Fruit fly (Drosophila melanogaster) whole organism, embryonic: ENCODE data around the gene TbCMF46.
A peak's percentile ranks its signal among the peaks of the same experiment; 100 is the strongest.

ENCODE experiments used
- Atf3 ChIP-seq: fragments of 200-800 bp; sonication (Bioruptor generic); optimal IDR thresholded peaks from 3 replicates; lab custom pipeline; 2016; ENCODE audit warnings: missing biosample characterization, missing genetic modification characterization
- BEAF-32 ChIP-seq: fragments of 200-800 bp; sonication (Bioruptor generic); optimal IDR thresholded peaks from 3 replicates; lab custom pipeline; 2017; ENCODE audit warnings: missing biosample characterization, missing genetic modification characterization, mild to moderate bottlenecking, moderate library complexity, missing genetic modification reagents
- Bgb ChIP-seq: fragments of 200-800 bp; sonication (Bioruptor generic); IDR thresholded peaks from 2 replicates; pipeline ENCODE4 v1.3.6; 2022; ENCODE audit warnings: missing biosample characterization, missing genetic modification characterization; ENCODE audit not compliant: partially characterized antibody
- CG12391 ChIP-seq: fragments of 200-800 bp; sonication (Bioruptor generic); optimal IDR thresholded peaks from 3 replicates; lab custom pipeline; 2018; ENCODE audit warnings: missing biosample characterization, mild to moderate bottlenecking, missing genetic modification characterization, moderate library complexity
- CG12744 ChIP-seq: fragments of 200-800 bp; sonication (Bioruptor generic); optimal IDR thresholded peaks from 2 replicates; lab custom pipeline; 2016; ENCODE audit warnings: missing biosample characterization, missing genetic modification characterization
- CG13296 ChIP-seq: fragments of 200-800 bp; sonication (Bioruptor generic); optimal IDR thresholded peaks from 3 replicates; lab custom pipeline; 2018; ENCODE audit warnings: missing biosample characterization, mild to moderate bottlenecking, missing genetic modification characterization
- CG13894 ChIP-seq: fragments of 200-800 bp; sonication (Bioruptor generic); optimal IDR thresholded peaks from 3 replicates; lab custom pipeline; 2018; ENCODE audit warnings: missing biosample characterization, mild to moderate bottlenecking, missing genetic modification characterization, moderate library complexity
- CG15514 ChIP-seq: fragments of 200-800 bp; sonication (Bioruptor generic); optimal IDR thresholded peaks from 3 replicates; lab custom pipeline; 2017; ENCODE audit warnings: missing biosample characterization, missing genetic modification characterization, mild to moderate bottlenecking, moderate library complexity, missing genetic modification reagents
- CG17568 ChIP-seq: fragments of 200-800 bp; sonication (Bioruptor generic); optimal IDR thresholded peaks from 2 replicates; lab custom pipeline; 2018; ENCODE audit warnings: missing biosample characterization, mild to moderate bottlenecking, missing genetic modification characterization, moderate library complexity
- CG18619 ChIP-seq: fragments of 200-800 bp; sonication (Bioruptor generic); optimal IDR thresholded peaks from 3 replicates; lab custom pipeline; 2017; ENCODE audit warnings: missing biosample characterization, mild to moderate bottlenecking, missing genetic modification characterization
- CG2116 ChIP-seq: fragments of 200-800 bp; sonication (Bioruptor generic); optimal IDR thresholded peaks from 3 replicates; lab custom pipeline; 2018; ENCODE audit warnings: missing biosample characterization, mild to moderate bottlenecking, missing genetic modification characterization
- CG2712 ChIP-seq: fragments of 200-800 bp; optimal IDR thresholded peaks from 3 replicates; lab custom pipeline; 2019; ENCODE audit warnings: missing biosample characterization, mild to moderate bottlenecking, missing genetic modification characterization, moderate library complexity
- CG33213 ChIP-seq: fragments of 200-800 bp; sonication (Bioruptor generic); optimal IDR thresholded peaks from 3 replicates; lab custom pipeline; 2016; ENCODE audit warnings: missing biosample characterization, missing genetic modification characterization
- CG9797 ChIP-seq: fragments of 200-800 bp; sonication (Bioruptor generic); optimal IDR thresholded peaks from 3 replicates; lab custom pipeline; 2018; ENCODE audit warnings: missing biosample characterization, mild to moderate bottlenecking, missing genetic modification characterization
- CG9932 ChIP-seq: fragments of 200-800 bp; sonication (Bioruptor generic); IDR thresholded peaks from 2 replicates; pipeline ENCODE4 v1.3.6; 2022; ENCODE audit warnings: missing biosample characterization, missing genetic modification characterization
- CHES-1-like ChIP-seq: fragments of 200-800 bp; sonication (Bioruptor generic); optimal IDR thresholded peaks from 2 replicates; lab custom pipeline; 2016; ENCODE audit warnings: missing biosample characterization, missing genetic modification characterization
- CkIIα-i1 ChIP-seq: fragments of 200-800 bp; sonication (Bioruptor generic); IDR thresholded peaks from 2 replicates; pipeline ENCODE4 v1.3.6; 2022; ENCODE audit warnings: missing biosample characterization, missing genetic modification characterization
- CrebB ChIP-seq: fragments of 200-800 bp; sonication (Bioruptor generic); optimal IDR thresholded peaks from 3 replicates; lab custom pipeline; 2018; ENCODE audit warnings: missing biosample characterization, mild to moderate bottlenecking, missing genetic modification characterization
- D ChIP-seq, 2 experiments: fragments of 200-800 bp in 1 of 2; fragments of >200 bp in 1 of 2; sonication (Bioruptor generic) in 1 of 2; optimal IDR thresholded peaks; 2 replicates in 1 of 2; 3 replicates in 1 of 2; lab custom pipeline; 2017; ENCODE audit warnings: mild to moderate bottlenecking in 1 of 2, missing biosample characterization in 1 of 2, missing genetic modification characterization in 1 of 2, missing genetic modification reagents in 1 of 2
- D19B ChIP-seq: fragments of 200-800 bp; sonication (Bioruptor generic); optimal IDR thresholded peaks from 2 replicates; lab custom pipeline; 2017; ENCODE audit warnings: missing biosample characterization, mild to moderate bottlenecking, missing genetic modification characterization
- Dip2 ChIP-seq: fragments of 200-800 bp; sonication (Bioruptor generic); IDR thresholded peaks from 2 replicates; pipeline ENCODE4 v1.3.6; 2022; ENCODE audit warnings: missing biosample characterization, missing genetic modification characterization
- E2f1 ChIP-seq: fragments of 200-800 bp; sonication (Bioruptor generic); IDR thresholded peaks from 2 replicates; pipeline ENCODE4 v1.3.6; 2022; ENCODE audit warnings: missing biosample characterization, missing genetic modification characterization
- ERR ChIP-seq: fragments of 200-800 bp; sonication (Bioruptor generic); optimal IDR thresholded peaks from 2 replicates; lab custom pipeline; 2016; ENCODE audit warnings: missing biosample characterization, missing genetic modification characterization
- Gug ChIP-seq: fragments of 200-800 bp; sonication (Bioruptor generic); IDR thresholded peaks from 4 replicates; pipeline ENCODE4 v1.3.6; 2022; ENCODE audit warnings: missing biosample characterization, missing genetic modification characterization
- Jarid2 ChIP-seq: fragments of 200-800 bp; sonication (Bioruptor generic); optimal IDR thresholded peaks from 3 replicates; lab custom pipeline; 2017; ENCODE audit warnings: mild to moderate bottlenecking, missing biosample characterization, missing genetic modification reagents, missing genetic modification characterization
- MBD-R2 ChIP-seq: fragments of 200-800 bp; sonication (Bioruptor generic); IDR thresholded peaks from 2 replicates; pipeline ENCODE4 v1.3.6; 2022; ENCODE audit warnings: missing biosample characterization, missing genetic modification characterization
- NFAT ChIP-seq: fragments of 200-800 bp; sonication (Bioruptor generic); IDR thresholded peaks from 2 replicates; pipeline ENCODE4 v1.3.6; 2022; ENCODE audit warnings: missing biosample characterization, missing genetic modification characterization
- Sox102F ChIP-seq: fragments of 200-800 bp; sonication (Bioruptor generic); optimal IDR thresholded peaks from 2 replicates; lab custom pipeline; 2018; ENCODE audit warnings: missing biosample characterization, mild to moderate bottlenecking, missing genetic modification characterization, moderate library complexity
- Vsx1 ChIP-seq: fragments of 200-800 bp; sonication (Bioruptor generic); optimal IDR thresholded peaks from 2 replicates; lab custom pipeline; 2017; ENCODE audit warnings: missing biosample characterization, mild to moderate bottlenecking, missing genetic modification characterization, missing genetic modification reagents
- abd-A ChIP-seq: fragments of 200-800 bp; sonication (Bioruptor generic); optimal IDR thresholded peaks from 3 replicates; lab custom pipeline; 2019; ENCODE audit warnings: missing biosample characterization, mild to moderate bottlenecking, missing genetic modification characterization, moderate library complexity
- ara ChIP-seq: fragments of 200-800 bp; sonication (Bioruptor generic); IDR thresholded peaks from 2 replicates; pipeline ENCODE4 v1.3.6; 2022; ENCODE audit warnings: missing biosample characterization, missing genetic modification characterization
- ash1 ChIP-seq: fragments of 200-800 bp; sonication (Bioruptor generic); optimal IDR thresholded peaks from 2 replicates; lab custom pipeline; 2018; ENCODE audit warnings: missing biosample characterization, mild to moderate bottlenecking, missing genetic modification characterization
- bowl ChIP-seq: fragments of 200-800 bp; sonication (Bioruptor generic); IDR thresholded peaks from 2 replicates; pipeline ENCODE4 v1.3.6; 2022; ENCODE audit warnings: missing biosample characterization, missing genetic modification characterization
- chn ChIP-seq: fragments of 200-800 bp; sonication (Bioruptor generic); optimal IDR thresholded peaks from 2 replicates; lab custom pipeline; 2016; ENCODE audit warnings: missing biosample characterization, missing genetic modification characterization
- crol ChIP-seq: fragments of 200-800 bp; sonication (Bioruptor generic); IDR thresholded peaks from 2 replicates; pipeline ENCODE4 v1.3.6; 2022; ENCODE audit warnings: missing biosample characterization, missing genetic modification characterization
- disco-r ChIP-seq: fragments of 200-800 bp; sonication (Bioruptor generic); optimal IDR thresholded peaks from 2 replicates; lab custom pipeline; 2016; ENCODE audit warnings: missing biosample characterization, missing genetic modification characterization
- dpn ChIP-seq, 2 experiments: fragments of 200-800 bp; sonication (Bioruptor generic); optimal IDR thresholded peaks; 3 replicates each; lab custom pipeline; 2016; ENCODE audit warnings: missing biosample characterization in 2 of 2, missing genetic modification characterization in 2 of 2
- gcm ChIP-seq: fragments of 200-800 bp; sonication (Bioruptor generic); optimal IDR thresholded peaks from 2 replicates; lab custom pipeline; 2019; ENCODE audit warnings: missing biosample characterization, mild to moderate bottlenecking, missing genetic modification characterization, moderate library complexity
- her ChIP-seq: fragments of 200-800 bp; sonication (Bioruptor generic); optimal IDR thresholded peaks from 2 replicates; lab custom pipeline; 2016; ENCODE audit warnings: missing biosample characterization, missing genetic modification characterization
- hth ChIP-seq: fragments of >200 bp; optimal IDR thresholded peaks from 2 replicates; lab custom pipeline; 2017; ENCODE audit warnings: inconsistent platforms
- pita ChIP-seq: fragments of 200-800 bp; sonication (Bioruptor generic); optimal IDR thresholded peaks from 2 replicates; lab custom pipeline; 2017; ENCODE audit warnings: missing biosample characterization, mild to moderate bottlenecking, missing genetic modification characterization
- prd ChIP-seq, 3 experiments: fragments of >200 bp in 2 of 3; fragments of 200-800 bp in 1 of 3; sonication (Bioruptor generic) in 1 of 3; optimal IDR thresholded peaks in 2 of 3; IDR thresholded peaks in 1 of 3; 2 replicates in 2 of 3; 3 replicates in 1 of 3; pipeline versions ENCODE4 v1.3.6 to Lab custom; 2017 to 2022; ENCODE audit warnings: missing biosample characterization in 1 of 3, missing genetic modification characterization in 1 of 3
- sens ChIP-seq: fragments of 200-800 bp; sonication (Bioruptor generic); peaks from one replicate; lab custom pipeline; 2016; ENCODE audit warnings: missing biosample characterization, missing genetic modification characterization
- sima ChIP-seq: fragments of 200-800 bp; sonication (Bioruptor generic); optimal IDR thresholded peaks from 2 replicates; lab custom pipeline; 2016; ENCODE audit warnings: missing biosample characterization, missing genetic modification characterization
- sr ChIP-seq: fragments of 200-800 bp; sonication (Bioruptor generic); IDR thresholded peaks from 3 replicates; pipeline ENCODE4 v1.3.6; 2022; ENCODE audit warnings: missing biosample characterization, missing genetic modification characterization
- twi ChIP-seq: fragments of 200-800 bp; optimal IDR thresholded peaks from 2 replicates; lab custom pipeline; 2019; ENCODE audit warnings: missing biosample characterization, mild to moderate bottlenecking, missing genetic modification characterization, moderate library complexity
- unpg ChIP-seq: fragments of 200-800 bp; sonication (Bioruptor generic); optimal IDR thresholded peaks from 3 replicates; lab custom pipeline; 2018; ENCODE audit warnings: missing biosample characterization, mild to moderate bottlenecking, missing genetic modification characterization, moderate library complexity
- vvl ChIP-seq: fragments of 200-800 bp; sonication (Bioruptor generic); IDR thresholded peaks from 2 replicates; pipeline ENCODE4 v1.3.6; 2022; ENCODE audit warnings: missing biosample characterization, missing genetic modification characterization
- yki ChIP-seq: fragments of >200 bp; optimal IDR thresholded peaks from 3 replicates; lab custom pipeline; 2018
- zf30C ChIP-seq: fragments of 200-800 bp; sonication (Bioruptor generic); optimal IDR thresholded peaks from 3 replicates; lab custom pipeline; 2018; ENCODE audit warnings: missing biosample characterization, mild to moderate bottlenecking, missing genetic modification characterization
- zfh1 ChIP-seq: fragments of 200-800 bp; sonication (Bioruptor generic); IDR thresholded peaks from 3 replicates; pipeline ENCODE4 v1.3.6; 2022; ENCODE audit warnings: missing biosample characterization, missing genetic modification characterization

The TbCMF46 gene

DNA sequence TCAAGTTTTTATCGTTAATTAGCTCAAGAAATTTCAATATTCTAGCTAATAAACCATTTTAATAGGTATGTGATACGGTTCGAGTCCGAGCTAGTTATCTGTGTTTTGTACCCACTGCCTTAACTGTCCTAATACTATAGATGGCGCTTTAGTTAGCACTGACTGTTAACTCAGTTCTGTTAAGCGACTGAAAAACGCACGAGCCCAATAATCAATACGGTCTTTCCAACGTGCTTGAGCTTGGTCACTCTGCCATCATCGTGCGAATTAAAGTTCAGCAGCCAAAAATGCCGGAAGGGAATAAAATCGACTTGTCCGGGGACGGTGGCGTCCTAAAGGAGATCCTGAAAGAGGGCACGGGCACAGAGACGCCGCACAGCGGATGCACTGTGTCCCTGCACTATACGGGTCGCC lies 36.8 kb downstream of the TbCMF46 start, which contains the start of gene Fkbp59 (continued):
- no peak for TF ChIP-seq yki (lab: Kevin White, UChicago)
- peak; percentile 97 for TF ChIP-seq D19B (GFP tag; lab: Kevin White, UChicago)
- TF ChIP-seq CG33213 (GFP tag; lab: Kevin White, UChicago) = peak; percentile 38
- no peak for TF ChIP-seq CkIIα-i1
- no peak for TF ChIP-seq sr
- TF ChIP-seq bowl (GFP tag; lab: Robert Waterston, UW) = no peak
- no peak for TF ChIP-seq Atf3 (GFP tag; lab: Kevin White, UChicago)
- no peak for TF ChIP-seq CG18619 (GFP tag; lab: Kevin White, UChicago)
- no peak for TF ChIP-seq sens (GFP tag; lab: Kevin White, UChicago)
- no peak for TF ChIP-seq ara (GFP tag; lab: Robert Waterston, UW)
- TF ChIP-seq pita (GFP tag; lab: Kevin White, UChicago) = peak; percentile 88
- no peak for TF ChIP-seq Jarid2 (GFP tag; lab: Kevin White, UChicago)
- no peak for TF ChIP-seq Dip2 (GFP tag; lab: Robert Waterston, UW)
- TF ChIP-seq hth (lab: Kevin White, UChicago) = no peak
- TF ChIP-seq CG17568 (GFP tag; lab: Kevin White, UChicago) = no peak
- TF ChIP-seq BEAF-32 = peak; percentile 32
- no peak for TF ChIP-seq sima (GFP tag; lab: Kevin White, UChicago)
- peak; percentile 97 for TF ChIP-seq Bgb (GFP tag; lab: Robert Waterston, UW)
- TF ChIP-seq CG12391 = peak; percentile 22
- TF ChIP-seq her (GFP tag; lab: Kevin White, UChicago) = peak; percentile 69
- TF ChIP-seq unpg (GFP tag; lab: Kevin White, UChicago) = no peak
- peak; percentile 90 for TF ChIP-seq MBD-R2
- no peak for TF ChIP-seq CG9932 (GFP tag; lab: Robert Waterston, UW)
- TF ChIP-seq ERR (GFP tag; lab: Kevin White, UChicago) = no peak
- TF ChIP-seq CG13296 = no peak
- peak; percentile 33 for TF ChIP-seq CG15514 (GFP tag; lab: Kevin White, UChicago)
- TF ChIP-seq CG2116 (GFP tag; lab: Kevin White, UChicago) = peak; percentile 33
- peak; percentile 14; the same call in 1 of the 3 replicates for TF ChIP-seq zfh1 (GFP tag; lab: Robert Waterston, UW)
- TF ChIP-seq vvl (GFP tag; lab: Robert Waterston, UW) = 0 out of 2 replicates have a peak, but pooled peaks have one; percentile 45
- no peak for TF ChIP-seq chn (GFP tag; lab: Kevin White, UChicago)
- TF ChIP-seq CG2712 (tag; lab: Kevin White, UChicago) = peak; percentile 51
- peak; percentile 27; the same call in 1 of the 2 replicates for TF ChIP-seq NFAT (GFP tag; lab: Robert Waterston, UW)
- TF ChIP-seq CHES-1-like (GFP tag; lab: Kevin White, UChicago) = no peak
- no peak for TF ChIP-seq disco-r
- TF ChIP-seq crol (GFP tag; lab: Robert Waterston, UW) = no peak
- TF ChIP-seq gcm (GFP tag; lab: Kevin White, UChicago) = no peak
- TF ChIP-seq twi (tag; lab: Kevin White, UChicago) = no peak
- TF ChIP-seq ash1 (GFP tag; lab: Kevin White, UChicago) = no peak
- TF ChIP-seq D (optimal IDR thresholded peaks at IDR 0.05; lab: Kevin White, UChicago) = no peak
- TF ChIP-seq D (GFP tag; optimal IDR thresholded peaks at IDR 0.05; lab: Kevin White, UChicago) = no peak
- TF ChIP-seq prd (optimal IDR thresholded peaks at IDR 0.05; lab: Kevin White, UChicago) = no peak
- peak; percentile 17; the same call in 1 of the 3 replicates for TF ChIP-seq prd (GFP tag; IDR thresholded peaks at IDR 0.05; lab: Robert Waterston, UW)
- TF ChIP-seq CrebB = peak; percentile 20
- TF ChIP-seq E2f1 (GFP tag; lab: Robert Waterston, UW) = no peak
- TF ChIP-seq abd-A (tag; lab: Kevin White, UChicago) = peak; percentile 63
- TF ChIP-seq CG9797 (GFP tag; lab: Kevin White, UChicago) = peak; percentile 63
- peak; percentile 99 for TF ChIP-seq Vsx1 (GFP tag; lab: Kevin White, UChicago)
- TF ChIP-seq CG13894 = peak; percentile 25
- no peak for TF ChIP-seq CG12744 (GFP tag; lab: Kevin White, UChicago)
- TF ChIP-seq dpn (GFP tag; optimal IDR thresholded peaks at IDR 0.05; lab: Kevin White, UChicago) = peak in 1 of 2 experiments; percentile 4
- no peak for TF ChIP-seq Gug
- TF ChIP-seq Sox102F (GFP tag; lab: Kevin White, UChicago) = no peak
- no peak for TF ChIP-seq zf30C (GFP tag; lab: Kevin White, UChicago)
